Fruit fly (Drosophila melanogaster) Kc167 (cell line): ENCODE measurements around the gene Ptx1.

Experiments used
- Sin3A ChIP-seq: fragments of >200 bp; optimal IDR thresholded peaks from 2 replicates; lab custom pipeline; 2018; ENCODE audit warnings: missing external identifiers
- h ChIP-seq: fragments of >200 bp; optimal IDR thresholded peaks from 3 replicates; lab custom pipeline; 2018; ENCODE audit warnings: missing external identifiers
- insv ChIP-seq: fragments of >200 bp; optimal IDR thresholded peaks from 3 replicates; lab custom pipeline; 2018; ENCODE audit warnings: missing external identifiers
- psq ChIP-seq: fragments of >200 bp; optimal IDR thresholded peaks from 2 replicates; lab custom pipeline; 2017; ENCODE audit warnings: missing external identifiers
- ttk ChIP-seq: sonication (Bioruptor generic); optimal IDR thresholded peaks from 2 replicates; lab custom pipeline; 2017; ENCODE audit warnings: missing external identifiers

dm6 chr3R:30933894-30934434, 21.4 kb downstream of the Ptx1 start:
- TF ChIP-seq insv (lab: Kevin White, UChicago) (no peak), Sin3A (lab: Kevin White, UChicago) (no peak), ttk (lab: Kevin White, UChicago) (no peak), h (lab: Kevin White, UChicago) (no peak), psq (lab: Kevin White, UChicago) (no peak)
